Fruit fly (Drosophila melanogaster): ENCODE results near the gene sNPF.
A peak's percentile ranks its signal among the peaks of the same experiment; 100 is the strongest.

The sNPF gene

dm6 chr2L:20091094-20091679, 63.5 kb downstream of the sNPF start, which contains the start of the genes CG10747 and Pyroxd1 (continued):
- TF ChIP-seq cg (GFP tag; optimal IDR thresholded peaks at IDR 0.05) (no peak), CG18619 (GFP tag; optimal IDR thresholded peaks at IDR 0.05) (peak; percentile 97), Gsc (GFP tag; IDR thresholded peaks at IDR 0.05) (peak; percentile 66), vvl (GFP tag; IDR thresholded peaks at IDR 0.05) (peak; percentile 96), luna (GFP tag; optimal IDR thresholded peaks at IDR 0.05) (peak; percentile 85), CG8765 (GFP tag; IDR thresholded peaks at IDR 0.05) (peak; percentile 94), CG8478 (optimal IDR thresholded peaks at IDR 0.05) (no peak), CG12071 (GFP tag; optimal IDR thresholded peaks at IDR 0.05) (peak; percentile 90), CG3838 (GFP tag; optimal IDR thresholded peaks at IDR 0.05) (peak; percentile 91), CG30020 (tag; optimal IDR thresholded peaks at IDR 0.05) (peak; percentile 85), CG7745 (tag; optimal IDR thresholded peaks at IDR 0.05) (no peak), CG3281 (GFP tag; optimal IDR thresholded peaks at IDR 0.05) (peak; percentile 97), klu (GFP tag; IDR thresholded peaks at IDR 0.05) (peak; percentile 95), CG8359 (GFP tag; optimal IDR thresholded peaks at IDR 0.05; ENCODE audit: borderline replicate concordance) (peak; percentile 80), Taf1 (GFP tag; IDR thresholded peaks at IDR 0.05) (peak; percentile 96), Sox100B (GFP tag; optimal IDR thresholded peaks at IDR 0.05) (peak; percentile 96), kay (GFP tag; optimal IDR thresholded peaks at IDR 0.05) (peak; percentile 93), nerfin-2 (GFP tag; IDR thresholded peaks at IDR 0.05; ENCODE audit: partially characterized antibody) (no peak), H2.0 (GFP tag; IDR thresholded peaks at IDR 0.05) (peak; percentile 91), CG6254 (GFP tag; optimal IDR thresholded peaks at IDR 0.05) (peak; percentile 86), ac (GFP tag; optimal IDR thresholded peaks at IDR 0.05) (peak; percentile 90), Fer3 (tag; optimal IDR thresholded peaks at IDR 0.05) (peak; percentile 96), dmrt99B (tag; optimal IDR thresholded peaks at IDR 0.05) (peak; percentile 97), Med (GFP tag) (peak; percentile 99), scrt (GFP tag; optimal IDR thresholded peaks at IDR 0.05) (peak; percentile 91), chm (GFP tag; IDR thresholded peaks at IDR 0.05) (peak; percentile 92), chinmo (GFP tag; IDR thresholded peaks at IDR 0.05; ENCODE audit: partially characterized antibody) (0 out of 4 replicates have a peak, but pooled peaks have one; percentile 63), crp (GFP tag; optimal IDR thresholded peaks at IDR 0.05) (peak; percentile 88 to 96), CG15073 (GFP tag; optimal IDR thresholded peaks at IDR 0.05) (peak; percentile 86), Abd-B (GFP tag; optimal IDR thresholded peaks at IDR 0.05) (peak; percentile 98), Eip74EF (GFP tag; optimal IDR thresholded peaks at IDR 0.05) (peak in 1 of 2 experiments; percentile 95), sc (optimal IDR thresholded peaks at IDR 0.05) (no peak), sc (GFP tag; optimal IDR thresholded peaks at IDR 0.05) (peak; percentile 94), dati (GFP tag; IDR thresholded peaks at IDR 0.05) (peak; percentile 49; the same call in 1 of the 2 replicates), zen (tag; optimal IDR thresholded peaks at IDR 0.05) (peak; percentile 91), Gug (GFP tag; IDR thresholded peaks at IDR 0.05) (peak; percentile 97), ab (GFP tag; optimal IDR thresholded peaks at IDR 0.05) (peak; percentile 92), Bdp1 (GFP tag; optimal IDR thresholded peaks at IDR 0.05) (peak; percentile 88), jigr1 (GFP tag; IDR thresholded peaks at IDR 0.05) (peak; percentile 93), corto (GFP tag; optimal IDR thresholded peaks at IDR 0.05) (peak; percentile 89), odd (GFP tag; optimal IDR thresholded peaks at IDR 0.05) (peak; percentile 97), croc (GFP tag; conservative IDR thresholded peaks at IDR 0.05) (peak; percentile 94), CG31388 (GFP tag; optimal IDR thresholded peaks at IDR 0.05) (peak; percentile 93), sug (tag; optimal IDR thresholded peaks at IDR 0.05) (peak; percentile 97), HLH54F (GFP tag; optimal IDR thresholded peaks at IDR 0.05) (peak; percentile 97), tx (GFP tag; optimal IDR thresholded peaks at IDR 0.05) (peak; percentile 93), bsh (GFP tag; optimal IDR thresholded peaks at IDR 0.05) (peak; percentile 95 to 96), gsb-n (tag; optimal IDR thresholded peaks at IDR 0.05) (peak; percentile 94), slbo (GFP tag; IDR thresholded peaks at IDR 0.05) (peak; percentile 98), Ssrp (tag; optimal IDR thresholded peaks at IDR 0.05) (peak; percentile 97)

Measured in whole organism, embryonic.